Fruit fly (Drosophila melanogaster) whole organism, embryonic: Measurements from ENCODE around the gene Sry-alpha.
A peak's percentile ranks its signal among the peaks of the same experiment; 100 is the strongest.

ENCODE experiments used
- Bdp1 ChIP-seq: fragments of 200-800 bp; sonication (Bioruptor generic); optimal IDR thresholded peaks from 3 replicates; lab custom pipeline; 2016; ENCODE audit warnings: missing biosample characterization, missing genetic modification characterization
- CG10979 ChIP-seq: fragments of 200-800 bp; sonication (Bioruptor generic); optimal IDR thresholded peaks from 2 replicates; lab custom pipeline; 2018; ENCODE audit warnings: missing biosample characterization, mild to moderate bottlenecking, missing genetic modification characterization, moderate library complexity
- CG13287 ChIP-seq: fragments of 200-800 bp; sonication (Bioruptor generic); IDR thresholded peaks from 2 replicates; pipeline ENCODE4 v1.3.6; 2022; ENCODE audit warnings: missing biosample characterization, missing genetic modification characterization; ENCODE audit not compliant: partially characterized antibody
- CG14050 ChIP-seq: fragments of 200-800 bp; sonication (Bioruptor generic); IDR thresholded peaks from 3 replicates; pipeline ENCODE4 v1.3.6; 2022; ENCODE audit warnings: missing biosample characterization, missing genetic modification characterization
- CG18619 ChIP-seq: fragments of 200-800 bp; sonication (Bioruptor generic); optimal IDR thresholded peaks from 3 replicates; lab custom pipeline; 2017; ENCODE audit warnings: missing biosample characterization, mild to moderate bottlenecking, missing genetic modification characterization
- CG2712 ChIP-seq: fragments of 200-800 bp; optimal IDR thresholded peaks from 3 replicates; lab custom pipeline; 2019; ENCODE audit warnings: missing biosample characterization, mild to moderate bottlenecking, missing genetic modification characterization, moderate library complexity
- CG30020 ChIP-seq: fragments of 200-800 bp; optimal IDR thresholded peaks from 2 replicates; lab custom pipeline; 2019; ENCODE audit warnings: missing biosample characterization, mild to moderate bottlenecking, missing genetic modification characterization, moderate library complexity
- CG31388 ChIP-seq: fragments of 200-800 bp; sonication (Bioruptor generic); optimal IDR thresholded peaks from 2 replicates; lab custom pipeline; 2016; ENCODE audit warnings: missing biosample characterization, missing genetic modification characterization
- CG3163 ChIP-seq: fragments of 200-800 bp; sonication (Bioruptor generic); optimal IDR thresholded peaks from 3 replicates; lab custom pipeline; 2016; ENCODE audit warnings: missing biosample characterization, missing genetic modification characterization
- CG32767 ChIP-seq: fragments of 200-800 bp; sonication (Bioruptor generic); IDR thresholded peaks from 2 replicates; pipeline ENCODE4 v1.3.6; 2022; ENCODE audit warnings: missing biosample characterization, missing genetic modification characterization
- CG4328 ChIP-seq: fragments of 200-800 bp; sonication (Bioruptor generic); optimal IDR thresholded peaks from 3 replicates; lab custom pipeline; 2017; ENCODE audit warnings: missing biosample characterization, missing genetic modification reagents, missing genetic modification characterization
- CG6854 ChIP-seq: fragments of 200-800 bp; sonication (Bioruptor generic); optimal IDR thresholded peaks from 3 replicates; lab custom pipeline; 2017; ENCODE audit warnings: missing biosample characterization, mild to moderate bottlenecking, missing genetic modification characterization
- CG7987 ChIP-seq: fragments of 200-800 bp; sonication (Bioruptor generic); optimal IDR thresholded peaks from 2 replicates; lab custom pipeline; 2018; ENCODE audit warnings: missing biosample characterization, mild to moderate bottlenecking, missing genetic modification characterization, moderate library complexity
- D19B ChIP-seq: fragments of 200-800 bp; sonication (Bioruptor generic); optimal IDR thresholded peaks from 2 replicates; lab custom pipeline; 2017; ENCODE audit warnings: missing biosample characterization, mild to moderate bottlenecking, missing genetic modification characterization
- Eip74EF ChIP-seq, 2 experiments: fragments of 200-800 bp in 1 of 2; fragments of >200 bp in 1 of 2; sonication (Bioruptor generic) in 1 of 2; optimal IDR thresholded peaks; 2 replicates each; lab custom pipeline; 2017 to 2019; ENCODE audit warnings: missing biosample characterization in 2 of 2, missing genetic modification characterization in 2 of 2, mild to moderate bottlenecking in 1 of 2, moderate library complexity in 1 of 2
- Ets65A ChIP-seq: fragments of 200-800 bp; sonication (Bioruptor generic); peaks from one replicate; lab custom pipeline; 2016; ENCODE audit warnings: missing biosample characterization, missing genetic modification characterization
- Hmr ChIP-seq: fragments of 200-800 bp; sonication (Bioruptor generic); optimal IDR thresholded peaks from 3 replicates; lab custom pipeline; 2017; ENCODE audit warnings: mild to moderate bottlenecking, missing biosample characterization, missing genetic modification reagents, missing genetic modification characterization
- Hr39 ChIP-seq: fragments of >200 bp; optimal IDR thresholded peaks from 2 replicates; lab custom pipeline; 2017
- Kr ChIP-seq: fragments of 200-800 bp; sonication (Bioruptor generic); optimal IDR thresholded peaks from 2 replicates; lab custom pipeline; 2017; ENCODE audit warnings: missing biosample characterization, mild to moderate bottlenecking, missing genetic modification characterization
- Mes4 ChIP-seq: fragments of 200-800 bp; sonication (Bioruptor generic); optimal IDR thresholded peaks from 2 replicates; lab custom pipeline; 2016; ENCODE audit warnings: missing biosample characterization, missing genetic modification characterization
- NFAT ChIP-seq: fragments of 200-800 bp; sonication (Bioruptor generic); IDR thresholded peaks from 2 replicates; pipeline ENCODE4 v1.3.6; 2022; ENCODE audit warnings: missing biosample characterization, missing genetic modification characterization
- NfI ChIP-seq: fragments of 200-800 bp; sonication (Bioruptor generic); optimal IDR thresholded peaks from 3 replicates; lab custom pipeline; 2018; ENCODE audit warnings: missing biosample characterization, mild to moderate bottlenecking, missing genetic modification characterization, moderate library complexity
- Ravus ChIP-seq: fragments of 200-800 bp; sonication (Bioruptor generic); IDR thresholded peaks from 2 replicates; pipeline ENCODE4 v1.3.6; 2022; ENCODE audit warnings: missing biosample characterization, missing genetic modification characterization
- al ChIP-seq: fragments of 200-800 bp; sonication (Bioruptor generic); IDR thresholded peaks from 2 replicates; pipeline ENCODE4 v1.3.6; 2022; ENCODE audit warnings: missing biosample characterization, missing genetic modification characterization
- bigmax ChIP-seq: fragments of 200-800 bp; sonication (Bioruptor generic); optimal IDR thresholded peaks from 2 replicates; lab custom pipeline; 2018; ENCODE audit warnings: missing biosample characterization, mild to moderate bottlenecking, missing genetic modification characterization
- chm ChIP-seq: fragments of 200-800 bp; sonication (Bioruptor generic); IDR thresholded peaks from 2 replicates; pipeline ENCODE4 v1.3.6; 2022; ENCODE audit warnings: missing biosample characterization, missing genetic modification characterization
- crc ChIP-seq: fragments of 200-800 bp; sonication (Bioruptor generic); optimal IDR thresholded peaks from 2 replicates; lab custom pipeline; 2016; ENCODE audit warnings: missing biosample characterization, missing genetic modification characterization
- dpn ChIP-seq, 2 experiments: fragments of 200-800 bp; sonication (Bioruptor generic); optimal IDR thresholded peaks; 3 replicates each; lab custom pipeline; 2016; ENCODE audit warnings: missing biosample characterization in 2 of 2, missing genetic modification characterization in 2 of 2
- emc ChIP-seq: fragments of 200-800 bp; sonication (Bioruptor generic); optimal IDR thresholded peaks from 2 replicates; lab custom pipeline; 2016; ENCODE audit warnings: missing biosample characterization, missing genetic modification characterization
- ems ChIP-seq: fragments of 200-800 bp; sonication (Bioruptor generic); optimal IDR thresholded peaks from 3 replicates; lab custom pipeline; 2016; ENCODE audit warnings: missing biosample characterization, missing genetic modification characterization
- ewg ChIP-seq: fragments of 200-800 bp; sonication (Bioruptor generic); optimal IDR thresholded peaks from 3 replicates; lab custom pipeline; 2017; ENCODE audit warnings: mild to moderate bottlenecking, missing biosample characterization, missing genetic modification reagents, missing genetic modification characterization
- fu2 ChIP-seq: fragments of 200-800 bp; sonication (Bioruptor generic); optimal IDR thresholded peaks from 2 replicates; lab custom pipeline; 2016; ENCODE audit warnings: missing biosample characterization, missing genetic modification characterization
- gsb-n ChIP-seq: fragments of 200-800 bp; sonication (Bioruptor generic); optimal IDR thresholded peaks from 3 replicates; lab custom pipeline; 2018; ENCODE audit warnings: missing biosample characterization, mild to moderate bottlenecking, missing genetic modification characterization
- mam ChIP-seq: fragments of 200-800 bp; sonication (Bioruptor generic); optimal IDR thresholded peaks from 3 replicates; lab custom pipeline; 2016; ENCODE audit warnings: missing biosample characterization, missing genetic modification characterization
- mirr ChIP-seq: fragments of 200-800 bp; sonication (Bioruptor generic); optimal IDR thresholded peaks from 3 replicates; lab custom pipeline; 2018; ENCODE audit warnings: missing biosample characterization, mild to moderate bottlenecking, missing genetic modification characterization
- nerfin-1 ChIP-seq: fragments of 200-800 bp; sonication (Bioruptor generic); optimal IDR thresholded peaks from 3 replicates; lab custom pipeline; 2019; ENCODE audit warnings: missing biosample characterization, mild to moderate bottlenecking, missing genetic modification characterization, moderate library complexity
- pan ChIP-seq, 4 experiments: fragments of >200 bp in 3 of 4; fragments of 200-800 bp in 1 of 4; sonication (Bioruptor generic) in 1 of 4; optimal IDR thresholded peaks in 3 of 4; IDR thresholded peaks in 1 of 4; 2 replicates each; pipeline versions ENCODE4 v1.3.6 to Lab custom; 2017 to 2022; ENCODE audit warnings: missing biosample characterization in 2 of 4, missing genetic modification characterization in 2 of 4, mixed read lengths in 1 of 4
- pho ChIP-seq: fragments of 200-800 bp; sonication (Bioruptor generic); optimal IDR thresholded peaks from 2 replicates; lab custom pipeline; 2016; ENCODE audit warnings: missing biosample characterization, missing genetic modification characterization
- sens-2 ChIP-seq: fragments of 200-800 bp; sonication (Bioruptor generic); IDR thresholded peaks from 2 replicates; pipeline ENCODE4 v1.3.6; 2022; ENCODE audit warnings: missing biosample characterization, missing genetic modification characterization
- sna ChIP-seq: fragments of 200-800 bp; sonication (Bioruptor generic); IDR thresholded peaks from 2 replicates; pipeline ENCODE4 v1.3.6; 2022; ENCODE audit warnings: missing biosample characterization, missing genetic modification characterization; ENCODE audit not compliant: partially characterized antibody
- sob ChIP-seq: fragments of 200-800 bp; sonication (Bioruptor generic); IDR thresholded peaks from 2 replicates; pipeline ENCODE4 v1.3.6; 2022; ENCODE audit warnings: missing biosample characterization, missing genetic modification characterization
- ssp ChIP-seq: fragments of 200-800 bp; sonication (Bioruptor generic); IDR thresholded peaks from 2 replicates; pipeline ENCODE4 v1.3.6; 2022; ENCODE audit warnings: missing biosample characterization, missing genetic modification characterization
- sug ChIP-seq: fragments of 200-800 bp; optimal IDR thresholded peaks from 2 replicates; lab custom pipeline; 2019; ENCODE audit warnings: missing biosample characterization, mild to moderate bottlenecking, missing genetic modification characterization, moderate library complexity
- tap ChIP-seq: fragments of 200-800 bp; optimal IDR thresholded peaks from 3 replicates; lab custom pipeline; 2019; ENCODE audit warnings: missing biosample characterization, mild to moderate bottlenecking, missing genetic modification characterization, moderate library complexity
- toy ChIP-seq: fragments of 200-800 bp; sonication (Bioruptor generic); IDR thresholded peaks from 2 replicates; pipeline ENCODE4 v1.3.6; 2022; ENCODE audit warnings: missing biosample characterization, missing genetic modification characterization
- twi ChIP-seq: fragments of 200-800 bp; optimal IDR thresholded peaks from 2 replicates; lab custom pipeline; 2019; ENCODE audit warnings: missing biosample characterization, mild to moderate bottlenecking, missing genetic modification characterization, moderate library complexity
- tx ChIP-seq: fragments of 200-800 bp; sonication (Bioruptor generic); optimal IDR thresholded peaks from 2 replicates; lab custom pipeline; 2016; ENCODE audit warnings: missing biosample characterization, missing genetic modification characterization
- vvl ChIP-seq: fragments of 200-800 bp; sonication (Bioruptor generic); IDR thresholded peaks from 2 replicates; pipeline ENCODE4 v1.3.6; 2022; ENCODE audit warnings: missing biosample characterization, missing genetic modification characterization
- wor ChIP-seq: fragments of 200-800 bp; sonication (Bioruptor generic); IDR thresholded peaks from 2 replicates; pipeline ENCODE4 v1.3.6; 2022; ENCODE audit warnings: missing biosample characterization, missing genetic modification characterization
- zfh2 ChIP-seq: fragments of 200-800 bp; sonication (Bioruptor generic); optimal IDR thresholded peaks from 2 replicates; lab custom pipeline; 2016; ENCODE audit warnings: missing biosample characterization, missing genetic modification characterization

Sry-alpha gene

DNA sequence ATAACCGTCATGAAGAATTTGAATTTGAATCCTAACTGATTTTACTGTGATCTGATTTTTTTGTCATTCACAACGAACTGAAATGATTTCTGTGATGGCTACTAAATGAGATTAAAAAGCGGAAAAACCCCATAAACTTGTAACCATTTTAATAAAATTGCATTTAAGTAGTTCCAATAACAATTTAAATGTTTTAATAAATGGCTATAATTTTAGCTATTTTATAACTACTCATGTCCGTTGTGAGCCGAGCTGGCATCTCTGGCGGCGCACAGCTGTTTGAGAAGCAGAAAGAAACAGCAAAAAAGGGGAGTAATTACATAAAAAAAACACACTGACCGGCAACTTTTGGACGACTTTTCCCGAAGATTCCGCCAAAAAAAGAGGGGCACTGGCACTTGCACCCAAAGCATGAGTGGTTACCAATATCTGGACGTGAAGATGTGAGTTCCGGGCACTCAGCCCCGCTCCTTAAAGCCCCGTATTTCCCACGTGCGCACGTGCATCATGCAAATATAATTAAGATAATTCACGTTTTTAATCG lies 17.1 kb downstream of the Sry-alpha start, which contains the start of the genes CG7950 and Rpp14a (continued):
- peak; percentile 85 for TF ChIP-seq ems (GFP tag; lab: Kevin White, UChicago)
- peak; percentile 59 for TF ChIP-seq NFAT
- TF ChIP-seq CG18619 (GFP tag; lab: Kevin White, UChicago), result peak; percentile 48
- peak; percentile 37; the same call in 1 of the 2 replicates for TF ChIP-seq sna (GFP tag; lab: Robert Waterston, UW)
- peak; percentile 75; the same call in 1 of the 2 replicates for TF ChIP-seq al (GFP tag; lab: Robert Waterston, UW)
- no peak for TF ChIP-seq bigmax (GFP tag; lab: Kevin White, UChicago)
- peak; percentile 83 for TF ChIP-seq sug (tag; lab: Kevin White, UChicago)
- peak; percentile 72 for TF ChIP-seq Mes4 (GFP tag; lab: Kevin White, UChicago)
- TF ChIP-seq pan (optimal IDR thresholded peaks at IDR 0.05; lab: Kevin White, UChicago), result no peak
- peak in 1 of 2 experiments; percentile 79 for TF ChIP-seq pan (GFP tag; optimal IDR thresholded peaks at IDR 0.05 in 1 of 2, IDR thresholded peaks at IDR 0.05 in 1 of 2)
- peak; percentile 71 for TF ChIP-seq Bdp1 (GFP tag; lab: Kevin White, UChicago)
- peak; percentile 45 for TF ChIP-seq Ravus
- no peak for TF ChIP-seq CG6854 (GFP tag; lab: Kevin White, UChicago)
- TF ChIP-seq crc (GFP tag; lab: Kevin White, UChicago), result peak; percentile 38
- TF ChIP-seq fu2 (GFP tag; lab: Kevin White, UChicago), result peak; percentile 73
- TF ChIP-seq zfh2 (GFP tag; lab: Kevin White, UChicago), result peak; percentile 89
- peak; percentile 85 for TF ChIP-seq CG2712 (tag; lab: Kevin White, UChicago)
- TF ChIP-seq tap (tag; lab: Kevin White, UChicago), result peak; percentile 70
- peak; percentile 26; the same call in 1 of the 2 replicates for TF ChIP-seq CG13287 (GFP tag; lab: Robert Waterston, UW)
- TF ChIP-seq NfI (GFP tag; lab: Kevin White, UChicago), result peak; percentile 79
- TF ChIP-seq toy (GFP tag; lab: Robert Waterston, UW), result no peak
- peak; percentile 71 for TF ChIP-seq tx (GFP tag; lab: Kevin White, UChicago)
- peak; percentile 48 for TF ChIP-seq ewg (GFP tag; lab: Kevin White, UChicago)
- TF ChIP-seq mam (GFP tag; lab: Kevin White, UChicago), result peak; percentile 85
- TF ChIP-seq Hr39 (lab: Kevin White, UChicago), result no peak
- peak; percentile 72 for TF ChIP-seq sens-2 (GFP tag; lab: Robert Waterston, UW)
- TF ChIP-seq chm (GFP tag; lab: Robert Waterston, UW), result peak; percentile 75
- TF ChIP-seq Eip74EF (GFP tag; optimal IDR thresholded peaks at IDR 0.05; lab: Kevin White, UChicago), result no peak
- TF ChIP-seq D19B, result peak; percentile 35
- peak; percentile 77 for TF ChIP-seq CG14050 (GFP tag; lab: Robert Waterston, UW)
- peak; percentile 78 to 79 for TF ChIP-seq dpn (GFP tag; optimal IDR thresholded peaks at IDR 0.05; lab: Kevin White, UChicago)
- no peak for TF ChIP-seq CG7987 (GFP tag; lab: Kevin White, UChicago)
- peak; percentile 47 for TF ChIP-seq ssp (GFP tag; lab: Robert Waterston, UW)
- TF ChIP-seq CG30020, result peak; percentile 46
- peak; percentile 19 for TF ChIP-seq mirr (GFP tag; lab: Kevin White, UChicago)
- TF ChIP-seq nerfin-1, result peak; percentile 51
- TF ChIP-seq emc, result no peak
- peak; percentile 93 for TF ChIP-seq Ets65A
- peak; percentile 44 for TF ChIP-seq twi
- peak; percentile 54 for TF ChIP-seq CG4328
- TF ChIP-seq Kr, result no peak
- peak; percentile 76 for TF ChIP-seq sob (GFP tag; lab: Robert Waterston, UW)
- TF ChIP-seq CG10979 (tag; lab: Kevin White, UChicago), result peak; percentile 55
- TF ChIP-seq CG32767 (GFP tag; lab: Robert Waterston, UW), result peak; percentile 71
- peak; percentile 79 for TF ChIP-seq Hmr (GFP tag; lab: Kevin White, UChicago)
- peak; percentile 42 for TF ChIP-seq gsb-n
- peak; percentile 59 for TF ChIP-seq CG3163
- peak; percentile 87 for TF ChIP-seq vvl
- TF ChIP-seq wor (GFP tag; lab: Robert Waterston, UW), result peak; percentile 54; the same call in 1 of the 2 replicates
- peak; percentile 85 for TF ChIP-seq pho (GFP tag; lab: Kevin White, UChicago)
- TF ChIP-seq CG31388, result peak; percentile 53
